Fruit fly (Drosophila melanogaster) whole organism, embryonic: Measurements from ENCODE around the gene CG6791.

ENCODE experiments used
- Ada2b ChIP-seq: fragments of 200-800 bp; sonication (Bioruptor generic); IDR thresholded peaks from 2 replicates; pipeline ENCODE4 v1.3.6; 2022; ENCODE audit warnings: missing biosample characterization, missing genetic modification characterization
- Awh ChIP-seq: fragments of 200-800 bp; sonication (Bioruptor generic); IDR thresholded peaks from 2 replicates; pipeline ENCODE4, ENCODE4 v1.3.6; 2022; ENCODE audit warnings: missing biosample characterization, missing genetic modification characterization
- Blimp-1 ChIP-seq: fragments of 200-800 bp; sonication (Bioruptor generic); optimal IDR thresholded peaks from 3 replicates; lab custom pipeline; 2018; ENCODE audit warnings: missing biosample characterization, missing genetic modification characterization, mild to moderate bottlenecking, moderate library complexity, missing genetic modification reagents
- CG10209 ChIP-seq: fragments of 200-800 bp; sonication (Bioruptor generic); optimal IDR thresholded peaks from 3 replicates; lab custom pipeline; 2017; ENCODE audit warnings: missing biosample characterization, mild to moderate bottlenecking, missing genetic modification characterization, missing genetic modification reagents
- CG10274 ChIP-seq: fragments of 200-800 bp; sonication (Bioruptor generic); optimal IDR thresholded peaks from 3 replicates; lab custom pipeline; 2017; ENCODE audit warnings: missing biosample characterization, mild to moderate bottlenecking, missing genetic modification characterization
- CG13424 ChIP-seq: fragments of 200-800 bp; sonication (Bioruptor generic); optimal IDR thresholded peaks from 2 replicates; lab custom pipeline; 2019; ENCODE audit warnings: missing biosample characterization, mild to moderate bottlenecking, missing genetic modification characterization, moderate library complexity
- CG13775 ChIP-seq: fragments of 200-800 bp; sonication (Bioruptor generic); optimal IDR thresholded peaks from 3 replicates; lab custom pipeline; 2017; ENCODE audit warnings: missing biosample characterization, mild to moderate bottlenecking, missing genetic modification characterization
- CG14050 ChIP-seq: fragments of 200-800 bp; sonication (Bioruptor generic); IDR thresholded peaks from 3 replicates; pipeline ENCODE4 v1.3.6; 2022; ENCODE audit warnings: missing biosample characterization, missing genetic modification characterization
- CG15601 ChIP-seq: fragments of 200-800 bp; sonication (Bioruptor generic); optimal IDR thresholded peaks from 3 replicates; lab custom pipeline; 2019; ENCODE audit warnings: missing biosample characterization, mild to moderate bottlenecking, missing genetic modification characterization, moderate library complexity
- CG1602 ChIP-seq: fragments of 200-800 bp; sonication (Bioruptor generic); optimal IDR thresholded peaks from 3 replicates; lab custom pipeline; 2016; ENCODE audit warnings: missing biosample characterization, missing genetic modification characterization
- CG1647 ChIP-seq: fragments of 200-800 bp; sonication (Bioruptor generic); optimal IDR thresholded peaks from 3 replicates; lab custom pipeline; 2016; ENCODE audit warnings: missing biosample characterization, missing genetic modification characterization
- CG16813 ChIP-seq: fragments of 200-800 bp; sonication (Bioruptor generic); IDR thresholded peaks from 3 replicates; pipeline ENCODE4 v1.3.6; 2022; ENCODE audit warnings: missing biosample characterization, missing genetic modification characterization; ENCODE audit not compliant: partially characterized antibody
- CG17328 ChIP-seq: fragments of 200-800 bp; sonication (Bioruptor generic); IDR thresholded peaks from 2 replicates; pipeline ENCODE4 v1.3.6; 2022; ENCODE audit warnings: missing biosample characterization, missing genetic modification characterization
- CG31388 ChIP-seq: fragments of 200-800 bp; sonication (Bioruptor generic); optimal IDR thresholded peaks from 2 replicates; lab custom pipeline; 2016; ENCODE audit warnings: missing biosample characterization, missing genetic modification characterization
- CG34422 ChIP-seq: fragments of 200-800 bp; sonication (Bioruptor generic); IDR thresholded peaks from 3 replicates; pipeline ENCODE4 v1.3.6; 2022; ENCODE audit warnings: missing biosample characterization, missing genetic modification characterization
- CG4730 ChIP-seq: fragments of 200-800 bp; sonication (Bioruptor generic); IDR thresholded peaks from 2 replicates; pipeline ENCODE4 v1.3.6; 2022; ENCODE audit warnings: missing biosample characterization, missing genetic modification characterization
- CG6689 ChIP-seq: fragments of 200-800 bp; sonication (Bioruptor generic); IDR thresholded peaks from 2 replicates; pipeline ENCODE4 v1.3.6; 2022; ENCODE audit warnings: missing biosample characterization, missing genetic modification characterization
- CG6854 ChIP-seq: fragments of 200-800 bp; sonication (Bioruptor generic); optimal IDR thresholded peaks from 3 replicates; lab custom pipeline; 2017; ENCODE audit warnings: missing biosample characterization, mild to moderate bottlenecking, missing genetic modification characterization
- CG7372 ChIP-seq: fragments of 200-800 bp; sonication (Bioruptor generic); IDR thresholded peaks from 2 replicates; pipeline ENCODE4 v1.3.6; 2022; ENCODE audit warnings: missing biosample characterization, missing genetic modification characterization
- CG9817 ChIP-seq: fragments of 200-800 bp; sonication (Bioruptor generic); optimal IDR thresholded peaks from 2 replicates; lab custom pipeline; 2018; ENCODE audit warnings: missing biosample characterization, mild to moderate bottlenecking, missing genetic modification characterization, moderate library complexity
- Camta ChIP-seq: fragments of 200-800 bp; sonication (Bioruptor generic); optimal IDR thresholded peaks from 2 replicates; lab custom pipeline; 2016; ENCODE audit warnings: missing biosample characterization, missing genetic modification characterization
- Chrac-16 ChIP-seq: fragments of 200-800 bp; sonication (Bioruptor generic); optimal IDR thresholded peaks from 3 replicates; lab custom pipeline; 2016; ENCODE audit warnings: missing biosample characterization, missing genetic modification characterization
- Dbx ChIP-seq: fragments of 200-800 bp; sonication (Bioruptor generic); IDR thresholded peaks from 3 replicates; pipeline ENCODE4 v1.3.6; 2022; ENCODE audit warnings: missing biosample characterization, missing genetic modification characterization
- Dll ChIP-seq: fragments of 200-800 bp; sonication (Bioruptor generic); IDR thresholded peaks from 4 replicates; pipeline ENCODE4 v1.3.6; 2022; ENCODE audit warnings: missing biosample characterization, missing genetic modification characterization; ENCODE audit not compliant: partially characterized antibody
- Drgx ChIP-seq: fragments of 200-800 bp; sonication (Bioruptor generic); IDR thresholded peaks from 2 replicates; pipeline ENCODE4 v1.3.6; 2022; ENCODE audit warnings: missing biosample characterization, missing genetic modification characterization
- Hr78 ChIP-seq, 2 experiments: fragments of 200-800 bp in 1 of 2; fragments of >200 bp in 1 of 2; sonication (Bioruptor generic) in 1 of 2; optimal IDR thresholded peaks; 2 replicates each; lab custom pipeline; 2017 to 2019; ENCODE audit warnings: missing biosample characterization in 2 of 2, missing genetic modification characterization in 2 of 2, mild to moderate bottlenecking in 1 of 2, moderate library complexity in 1 of 2
- Med ChIP-seq: fragments of 200-800 bp; sonication (Bioruptor generic); peaks from one replicate; lab custom pipeline; 2016; ENCODE audit warnings: missing biosample characterization, missing genetic modification characterization, mild to moderate bottlenecking, inconsistent platforms, moderate library complexity
- Optix ChIP-seq: fragments of 200-800 bp; sonication (Bioruptor generic); IDR thresholded peaks from 3 replicates; pipeline ENCODE4 v1.3.6; 2022; ENCODE audit warnings: missing biosample characterization, missing genetic modification characterization
- Poxn ChIP-seq: fragments of 200-800 bp; sonication (Bioruptor generic); IDR thresholded peaks from 2 replicates; pipeline ENCODE4 v1.3.6; 2022; ENCODE audit warnings: missing biosample characterization, missing genetic modification characterization
- Ptx1 ChIP-seq: fragments of 200-800 bp; sonication (Bioruptor generic); IDR thresholded peaks from 2 replicates; pipeline ENCODE4 v1.3.6; 2022; ENCODE audit warnings: missing biosample characterization, missing genetic modification characterization
- ara ChIP-seq: fragments of 200-800 bp; sonication (Bioruptor generic); IDR thresholded peaks from 2 replicates; pipeline ENCODE4 v1.3.6; 2022; ENCODE audit warnings: missing biosample characterization, missing genetic modification characterization
- ci ChIP-seq: fragments of 200-800 bp; sonication (Bioruptor generic); IDR thresholded peaks from 3 replicates; pipeline ENCODE4 v1.3.6; 2022; ENCODE audit warnings: missing biosample characterization, missing genetic modification characterization
- dysf ChIP-seq: fragments of 200-800 bp; sonication (Bioruptor generic); IDR thresholded peaks from 3 replicates; pipeline ENCODE4 v1.3.6; 2022; ENCODE audit warnings: missing biosample characterization, missing genetic modification characterization
- ewg ChIP-seq: fragments of 200-800 bp; sonication (Bioruptor generic); optimal IDR thresholded peaks from 3 replicates; lab custom pipeline; 2017; ENCODE audit warnings: mild to moderate bottlenecking, missing biosample characterization, missing genetic modification reagents, missing genetic modification characterization
- gce ChIP-seq: fragments of 200-800 bp; sonication (Bioruptor generic); IDR thresholded peaks from 3 replicates; pipeline ENCODE4 v1.3.6; 2022; ENCODE audit warnings: missing biosample characterization, missing genetic modification characterization
- hb ChIP-seq: fragments of 200-800 bp; sonication (Bioruptor generic); IDR thresholded peaks from 3 replicates; pipeline ENCODE4 v1.3.6; 2022; ENCODE audit warnings: missing biosample characterization, missing genetic modification characterization; ENCODE audit not compliant: partially characterized antibody
- luna ChIP-seq: fragments of 200-800 bp; sonication (Bioruptor generic); optimal IDR thresholded peaks from 2 replicates; lab custom pipeline; 2016; ENCODE audit warnings: missing biosample characterization, missing genetic modification characterization
- oc ChIP-seq: fragments of 200-800 bp; sonication (Bioruptor generic); optimal IDR thresholded peaks from 2 replicates; lab custom pipeline; 2018; ENCODE audit warnings: missing biosample characterization, mild to moderate bottlenecking, missing genetic modification characterization, moderate library complexity
- phol ChIP-seq: fragments of 200-800 bp; sonication (Bioruptor generic); optimal IDR thresholded peaks from 3 replicates; lab custom pipeline; 2018; ENCODE audit warnings: missing biosample characterization, mild to moderate bottlenecking, missing genetic modification characterization, moderate library complexity
- pum ChIP-seq: fragments of 200-800 bp; sonication (Bioruptor generic); optimal IDR thresholded peaks from 2 replicates; lab custom pipeline; 2016; ENCODE audit warnings: missing biosample characterization, missing genetic modification characterization
- row ChIP-seq: fragments of 200-800 bp; sonication (Bioruptor generic); IDR thresholded peaks from 3 replicates; pipeline ENCODE4 v1.3.6; 2022; ENCODE audit warnings: missing biosample characterization, missing genetic modification characterization
- scrt ChIP-seq: fragments of 200-800 bp; sonication (Bioruptor generic); optimal IDR thresholded peaks from 2 replicates; lab custom pipeline; 2018; ENCODE audit warnings: missing biosample characterization, mild to moderate bottlenecking, missing genetic modification characterization, moderate library complexity
- sens ChIP-seq: fragments of 200-800 bp; sonication (Bioruptor generic); peaks from one replicate; lab custom pipeline; 2016; ENCODE audit warnings: missing biosample characterization, missing genetic modification characterization
- slp2 ChIP-seq: fragments of 200-800 bp; sonication (Bioruptor generic); optimal IDR thresholded peaks from 2 replicates; lab custom pipeline; 2016; ENCODE audit warnings: missing biosample characterization, missing genetic modification characterization
- unc-4 ChIP-seq: fragments of 200-800 bp; sonication (Bioruptor generic); IDR thresholded peaks from 2 replicates; pipeline ENCODE4 v1.3.6; 2022; ENCODE audit warnings: missing biosample characterization, missing genetic modification characterization; ENCODE audit not compliant: partially characterized antibody
- vvl ChIP-seq: fragments of 200-800 bp; sonication (Bioruptor generic); IDR thresholded peaks from 2 replicates; pipeline ENCODE4 v1.3.6; 2022; ENCODE audit warnings: missing biosample characterization, missing genetic modification characterization
- wek ChIP-seq: fragments of 200-800 bp; sonication (Bioruptor generic); optimal IDR thresholded peaks from 3 replicates; lab custom pipeline; 2018; ENCODE audit warnings: missing biosample characterization, mild to moderate bottlenecking, missing genetic modification characterization, moderate library complexity

Gene CG6791

dm6 chr3R:11604654-11605436 lies 14.9 kb upstream of the CG6791 start (continued):
- peak; percentile 31 for TF ChIP-seq wek
- TF ChIP-seq ewg (GFP tag; lab: Kevin White, UChicago): peak; percentile 32
- no peak for TF ChIP-seq luna (GFP tag; lab: Kevin White, UChicago)
- TF ChIP-seq slp2 (GFP tag; lab: Kevin White, UChicago): no peak
- no peak for TF ChIP-seq CG10209 (GFP tag; lab: Kevin White, UChicago)
- TF ChIP-seq unc-4 (GFP tag; lab: Robert Waterston, UW): peak; percentile 59
- TF ChIP-seq scrt (GFP tag; lab: Kevin White, UChicago): no peak
- TF ChIP-seq Dbx: no peak
- no peak for TF ChIP-seq ara (GFP tag; lab: Robert Waterston, UW)
- no peak for TF ChIP-seq pum (GFP tag; lab: Kevin White, UChicago)
- no peak for TF ChIP-seq CG34422 (GFP tag; lab: Robert Waterston, UW)
- TF ChIP-seq oc: peak; percentile 34
- TF ChIP-seq Awh (GFP tag; lab: Robert Waterston, UW): 0 out of 2 replicates have a peak, but pooled peaks have one; percentile 26
- no peak for TF ChIP-seq Camta
- peak; percentile 54 for TF ChIP-seq CG6854
- no peak for TF ChIP-seq CG7372 (GFP tag; lab: Robert Waterston, UW)
- TF ChIP-seq CG1647: no peak
- no peak for TF ChIP-seq CG4730 (GFP tag; lab: Robert Waterston, UW)
- no peak for TF ChIP-seq Hr78 (GFP tag; optimal IDR thresholded peaks at IDR 0.05; lab: Kevin White, UChicago)
- peak; percentile 49; the same call in 1 of the 3 replicates for TF ChIP-seq gce (GFP tag; lab: Robert Waterston, UW)
- peak; percentile 29 for TF ChIP-seq Blimp-1 (GFP tag; lab: Kevin White, UChicago)
- TF ChIP-seq CG15601 (tag; lab: Kevin White, UChicago): no peak
- TF ChIP-seq, all 482 proteins: peak for 69

dm6 chr3R:11603136-11603535 lies 13.2 kb upstream of the CG6791 start:
- TF ChIP-seq ci (GFP tag; lab: Robert Waterston, UW): 0 out of 3 replicates have a peak, but pooled peaks have one; percentile 29
- peak; percentile 54 for TF ChIP-seq vvl (GFP tag; lab: Robert Waterston, UW)
- TF ChIP-seq hb (GFP tag; lab: Robert Waterston, UW): no peak
- no peak for TF ChIP-seq Ada2b
- TF ChIP-seq CG1602 (GFP tag; lab: Kevin White, UChicago): no peak
- peak; percentile 34 for TF ChIP-seq Med (GFP tag; lab: Kevin White, UChicago)
- no peak for TF ChIP-seq CG4730 (GFP tag; lab: Robert Waterston, UW)
- TF ChIP-seq Chrac-16 (GFP tag; lab: Kevin White, UChicago): no peak
- no peak for TF ChIP-seq Optix (GFP tag; lab: Robert Waterston, UW)
- no peak for TF ChIP-seq CG9817
- no peak for TF ChIP-seq Poxn (GFP tag; lab: Robert Waterston, UW)
- peak; percentile 42; the same call in 1 of the 2 replicates for TF ChIP-seq CG7372 (GFP tag; lab: Robert Waterston, UW)
- TF ChIP-seq CG14050: no peak

- TF ChIP-seq phol (peak; percentile 14), CG16813 (GFP tag; lab: Robert Waterston, UW) (no peak), Dll (GFP tag; lab: Robert Waterston, UW) (no peak), row (peak; percentile 52), dysf (GFP tag; lab: Robert Waterston, UW) (peak; percentile 42; the same call in 1 of the 3 replicates), Drgx (GFP tag; lab: Robert Waterston, UW) (peak; percentile 55; the same call in 1 of the 2 replicates), CG17328 (GFP tag; lab: Robert Waterston, UW) (peak; percentile 20; the same call in 1 of the 2 replicates), CG31388 (GFP tag; lab: Kevin White, UChicago) (no peak), sens (peak; percentile 32), ci (GFP tag; lab: Robert Waterston, UW) (peak; percentile 62; the same call in 1 of the 3 replicates), Med (GFP tag; lab: Kevin White, UChicago) (peak; percentile 57), Ptx1 (GFP tag; lab: Robert Waterston, UW) (no peak), CG10274 (no peak), CG6689 (GFP tag; lab: Robert Waterston, UW) (0 out of 2 replicates have a peak, but pooled peaks have one; percentile 30), CG13424 (tag; lab: Kevin White, UChicago) (peak; percentile 17), CG13775 (no peak)
Measured at dm6 chr3R:11595523-11595922, 5.6 kb upstream of the CG6791 start.
